Fruit fly (Drosophila melanogaster): ENCODE results near the gene Indy.

DNA sequence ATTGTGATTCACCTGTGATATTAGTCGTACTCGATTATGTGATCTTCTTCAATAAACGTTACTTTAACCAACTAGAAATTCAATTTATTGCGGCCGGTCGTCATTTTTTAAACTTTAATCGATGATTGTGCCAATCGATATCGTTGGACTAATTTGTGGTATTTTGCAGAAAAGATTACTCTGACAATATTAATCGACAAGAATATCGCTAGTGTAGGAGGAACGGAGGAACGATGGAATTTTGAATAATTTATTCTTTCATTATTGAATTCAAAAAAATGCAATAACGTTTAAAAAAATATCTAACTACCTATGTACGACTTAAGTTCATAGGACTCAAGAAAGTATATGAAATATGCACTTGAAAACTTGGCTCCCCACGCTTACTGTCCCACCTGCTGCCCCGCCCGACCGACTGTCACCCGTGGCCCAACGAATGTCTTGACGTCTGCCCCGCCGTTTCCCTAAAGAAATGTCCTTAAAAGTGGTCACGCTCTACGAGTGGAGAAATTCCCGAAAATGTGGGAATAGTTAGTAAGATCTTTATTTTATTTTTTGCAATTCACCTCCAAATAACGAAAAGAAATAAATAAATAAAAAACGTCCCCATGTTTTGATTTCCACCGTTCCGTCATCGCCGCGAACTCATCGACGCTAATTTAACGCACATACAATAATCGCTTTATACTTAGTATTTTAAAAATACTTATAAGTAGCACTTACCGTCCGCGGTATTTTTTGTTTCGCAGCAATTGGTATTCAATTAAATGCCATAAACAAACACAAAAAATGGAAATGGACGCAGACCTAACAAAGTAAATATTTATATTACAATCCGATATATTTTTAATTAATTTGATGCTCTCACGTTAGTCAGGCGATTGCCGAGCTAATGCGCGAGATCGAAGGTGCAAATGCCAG lies 19.6 kb upstream of the Indy start, which contains the start of gene CG14074:
- TF ChIP-seq CG5204 (GFP tag; optimal IDR thresholded peaks at IDR 0.05), result no peak
- no peak for TF ChIP-seq CG14711 (tag; optimal IDR thresholded peaks at IDR 0.05)
- TF ChIP-seq bab1 (GFP tag; optimal IDR thresholded peaks at IDR 0.05), result no peak
- TF ChIP-seq toe (GFP tag; optimal IDR thresholded peaks at IDR 0.05), result no peak
- no peak for TF ChIP-seq cic (GFP tag; optimal IDR thresholded peaks at IDR 0.05)
- TF ChIP-seq ovo (GFP tag; optimal IDR thresholded peaks at IDR 0.05), result no peak
- TF ChIP-seq kay (GFP tag; ENCODE audit: borderline replicate concordance), result no peak
- TF ChIP-seq CG11617 (GFP tag; optimal IDR thresholded peaks at IDR 0.05), result no peak
- TF ChIP-seq tj (GFP tag; optimal IDR thresholded peaks at IDR 0.05), result no peak
- TF ChIP-seq CG7045 (GFP tag; optimal IDR thresholded peaks at IDR 0.05), result no peak
- no peak for TF ChIP-seq CG1620 (GFP tag; optimal IDR thresholded peaks at IDR 0.05)
